Fruit fly (Drosophila melanogaster): ENCODE measurements around the gene bbg.

bbg gene

dm6 chr3L:14448321-14449043, 87.6 kb downstream of the bbg start:
- no peak for TF ChIP-seq Myc (optimal IDR thresholded peaks at IDR 0.05)
- no peak for TF ChIP-seq h (optimal IDR thresholded peaks at IDR 0.05)
- no peak for TF ChIP-seq insv (optimal IDR thresholded peaks at IDR 0.05)
- TF ChIP-seq Sin3A (optimal IDR thresholded peaks at IDR 0.05) = no peak
- no peak for TF ChIP-seq ttk (optimal IDR thresholded peaks at IDR 0.05)
- no peak for TF ChIP-seq psq (optimal IDR thresholded peaks at IDR 0.05)

DNA sequence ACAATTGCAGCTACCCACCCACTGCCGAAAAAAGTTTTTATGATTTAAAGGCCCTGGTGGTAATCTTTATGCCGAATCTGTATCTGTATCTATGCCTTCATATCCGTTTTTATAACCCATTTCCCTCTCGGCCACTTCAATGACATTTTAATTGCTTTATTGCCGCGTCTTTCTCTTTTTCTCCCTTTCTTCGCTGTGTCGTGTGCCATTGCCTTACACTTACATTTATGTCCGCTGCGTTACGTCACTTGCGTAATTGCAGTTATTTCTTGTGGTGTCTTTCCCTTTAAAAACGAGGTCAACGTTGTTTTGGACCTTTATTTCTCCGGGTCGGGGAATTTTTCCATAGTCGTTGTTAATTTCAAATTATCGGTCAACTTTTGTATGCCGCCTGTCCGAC, 88.7 kb downstream of the bbg start:
- TF ChIP-seq insv (optimal IDR thresholded peaks at IDR 0.05) = no peak
- TF ChIP-seq Myc (optimal IDR thresholded peaks at IDR 0.05) = no peak
- TF ChIP-seq Sin3A (optimal IDR thresholded peaks at IDR 0.05) = no peak
- TF ChIP-seq psq (optimal IDR thresholded peaks at IDR 0.05) = no peak
- no peak for TF ChIP-seq h (optimal IDR thresholded peaks at IDR 0.05)
- TF ChIP-seq ttk (optimal IDR thresholded peaks at IDR 0.05) = no peak

DNA sequence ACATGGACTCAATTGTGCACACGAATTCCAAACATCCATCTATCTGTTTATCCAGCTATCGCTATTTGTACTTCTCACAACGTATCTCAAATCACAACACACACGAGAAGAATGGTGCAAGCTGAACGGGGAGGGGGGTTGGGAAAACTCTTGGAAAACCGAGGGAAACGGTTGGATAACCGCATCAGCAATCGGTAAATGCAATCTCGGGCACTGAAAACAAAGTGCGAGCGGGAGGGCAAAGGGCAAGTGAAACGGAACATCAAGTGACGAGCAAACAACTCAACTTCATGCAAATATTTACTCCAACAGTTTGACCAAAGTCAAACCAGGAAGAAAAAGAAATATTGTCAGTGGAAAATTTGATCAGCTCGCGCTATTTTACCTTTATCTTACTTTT, 89.2 kb downstream of the bbg start:
- TF ChIP-seq insv (optimal IDR thresholded peaks at IDR 0.05) (no peak), h (optimal IDR thresholded peaks at IDR 0.05) (no peak), Myc (optimal IDR thresholded peaks at IDR 0.05) (no peak), ttk (optimal IDR thresholded peaks at IDR 0.05) (no peak), Sin3A (optimal IDR thresholded peaks at IDR 0.05) (no peak), psq (optimal IDR thresholded peaks at IDR 0.05) (no peak)

DNA sequence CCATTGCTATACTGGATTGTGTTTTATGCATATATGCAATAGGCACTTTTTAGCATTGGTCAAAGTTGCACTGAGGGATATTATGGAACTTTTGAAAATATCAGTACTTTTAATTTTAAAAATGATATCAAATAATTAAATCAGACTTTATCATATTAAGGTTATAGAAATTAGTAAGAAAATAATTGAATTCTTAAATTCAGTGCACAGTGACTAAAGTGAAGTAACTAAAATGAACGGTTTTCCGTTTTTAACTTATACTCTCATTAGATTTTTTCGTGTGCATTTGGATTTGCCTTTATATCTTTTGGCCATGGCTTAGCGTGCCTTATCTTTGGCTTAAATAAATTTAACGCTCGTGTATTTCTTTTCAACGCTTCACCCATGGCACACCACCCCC, 95.5 kb downstream of the bbg start:
- TF ChIP-seq ttk (optimal IDR thresholded peaks at IDR 0.05) (no peak), psq (optimal IDR thresholded peaks at IDR 0.05) (no peak), insv (optimal IDR thresholded peaks at IDR 0.05) (no peak), Sin3A (optimal IDR thresholded peaks at IDR 0.05) (no peak), h (optimal IDR thresholded peaks at IDR 0.05) (no peak), Myc (optimal IDR thresholded peaks at IDR 0.05) (no peak)

DNA sequence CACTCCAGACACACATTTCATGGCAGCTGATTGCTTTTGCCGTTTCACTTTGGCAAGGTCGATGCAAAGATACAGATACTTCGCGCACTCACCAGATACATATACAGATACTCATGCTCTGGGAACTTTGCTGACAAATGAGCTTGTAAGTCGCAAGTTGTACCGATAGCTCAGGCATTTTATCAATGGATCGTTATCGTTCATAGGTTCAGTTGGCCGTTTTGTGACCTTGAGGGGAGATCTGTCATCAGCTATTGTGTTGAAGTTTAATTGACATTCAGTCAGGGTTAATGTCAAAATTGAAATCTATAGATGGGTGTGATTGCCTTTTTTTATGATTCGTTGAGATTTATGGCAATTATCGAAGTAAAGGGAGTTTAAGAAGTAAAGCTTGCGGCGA, 103.8 kb downstream of the bbg start:
- TF ChIP-seq ttk (optimal IDR thresholded peaks at IDR 0.05) = no peak
- TF ChIP-seq insv (optimal IDR thresholded peaks at IDR 0.05) = no peak
- TF ChIP-seq Myc (optimal IDR thresholded peaks at IDR 0.05) = no peak
- no peak for TF ChIP-seq h (optimal IDR thresholded peaks at IDR 0.05)
- no peak for TF ChIP-seq psq (optimal IDR thresholded peaks at IDR 0.05)
- TF ChIP-seq Sin3A (optimal IDR thresholded peaks at IDR 0.05) = no peak

DNA sequence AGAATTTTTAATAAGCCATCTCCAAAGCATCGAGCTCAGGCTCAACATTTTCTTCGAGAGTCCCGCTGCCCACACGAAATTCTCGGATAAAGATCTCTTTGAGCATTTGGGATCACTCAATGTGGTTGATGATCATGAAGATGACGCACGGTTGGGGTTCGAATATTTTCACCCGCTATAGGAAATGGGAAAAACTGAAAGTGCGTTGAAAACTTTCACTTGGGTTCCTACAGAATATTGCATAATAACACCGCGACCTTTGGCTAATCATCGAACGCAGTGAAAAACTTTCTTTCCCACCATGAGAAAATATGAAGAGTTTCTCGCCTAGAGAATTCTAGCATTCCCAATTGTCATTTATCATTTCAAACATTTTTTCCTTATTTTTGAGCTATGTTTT, 107.1 kb downstream of the bbg start:
- TF ChIP-seq Sin3A (optimal IDR thresholded peaks at IDR 0.05) (no peak), psq (optimal IDR thresholded peaks at IDR 0.05) (no peak), Myc (optimal IDR thresholded peaks at IDR 0.05) (no peak), h (optimal IDR thresholded peaks at IDR 0.05) (no peak), insv (optimal IDR thresholded peaks at IDR 0.05) (no peak), ttk (optimal IDR thresholded peaks at IDR 0.05) (no peak)

DNA sequence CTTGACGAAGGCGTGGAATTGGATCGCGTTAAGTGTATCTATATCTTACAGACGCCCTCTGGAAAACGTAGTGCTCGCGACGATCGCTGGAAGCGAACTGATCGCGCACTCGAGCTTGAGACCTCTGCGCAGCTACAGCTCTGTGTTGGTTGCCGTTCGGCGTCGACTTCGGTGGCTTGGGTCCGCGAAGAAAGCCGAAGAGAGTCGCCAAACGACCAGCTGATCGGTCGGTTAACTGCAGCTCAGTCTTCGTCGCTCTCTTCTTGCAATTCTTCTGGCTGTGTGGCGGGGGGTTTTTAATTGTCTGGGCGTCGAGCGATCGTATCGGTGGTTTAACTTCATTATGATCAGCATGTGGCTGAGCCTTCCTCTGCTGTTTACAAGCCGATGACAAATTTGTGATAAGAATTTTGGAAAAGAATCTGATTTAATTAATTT, 108.8 kb downstream of the bbg start:
- TF ChIP-seq psq (optimal IDR thresholded peaks at IDR 0.05) (no peak), h (optimal IDR thresholded peaks at IDR 0.05) (no peak), ttk (optimal IDR thresholded peaks at IDR 0.05) (no peak), Sin3A (optimal IDR thresholded peaks at IDR 0.05) (no peak), insv (optimal IDR thresholded peaks at IDR 0.05) (no peak), Myc (optimal IDR thresholded peaks at IDR 0.05) (no peak)

dm6 chr3L:14425076-14425475, 111.0 kb downstream of the bbg start:
- TF ChIP-seq ttk (optimal IDR thresholded peaks at IDR 0.05) (no peak), Myc (optimal IDR thresholded peaks at IDR 0.05) (no peak), Sin3A (optimal IDR thresholded peaks at IDR 0.05) (no peak), h (optimal IDR thresholded peaks at IDR 0.05) (no peak), insv (optimal IDR thresholded peaks at IDR 0.05) (no peak), psq (optimal IDR thresholded peaks at IDR 0.05) (no peak)

DNA sequence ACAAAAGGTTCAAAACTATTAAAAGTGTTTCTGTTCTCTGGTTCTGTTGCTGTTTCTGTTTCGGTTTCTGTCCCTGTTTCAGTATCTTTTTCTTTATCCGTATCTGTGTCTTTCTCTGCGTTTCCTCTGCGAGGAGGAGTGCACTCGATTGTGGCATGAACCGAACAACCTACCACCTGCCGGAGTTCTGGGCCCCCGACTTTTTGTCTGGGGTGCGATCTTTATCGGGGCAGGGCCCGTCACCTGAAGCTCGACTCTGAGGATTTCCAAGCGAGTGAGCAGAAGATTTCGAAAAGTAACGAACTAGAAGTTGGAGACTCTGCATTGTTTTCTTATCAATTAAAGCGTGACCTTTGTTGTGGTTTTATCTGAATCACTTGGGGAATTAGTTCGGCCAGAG, 112.4 kb downstream of the bbg start:
- TF ChIP-seq h (optimal IDR thresholded peaks at IDR 0.05) = no peak
- TF ChIP-seq insv (optimal IDR thresholded peaks at IDR 0.05) = no peak
- no peak for TF ChIP-seq Myc (optimal IDR thresholded peaks at IDR 0.05)
- no peak for TF ChIP-seq Sin3A (optimal IDR thresholded peaks at IDR 0.05)
- no peak for TF ChIP-seq ttk (optimal IDR thresholded peaks at IDR 0.05)
- TF ChIP-seq psq (optimal IDR thresholded peaks at IDR 0.05) = no peak

DNA sequence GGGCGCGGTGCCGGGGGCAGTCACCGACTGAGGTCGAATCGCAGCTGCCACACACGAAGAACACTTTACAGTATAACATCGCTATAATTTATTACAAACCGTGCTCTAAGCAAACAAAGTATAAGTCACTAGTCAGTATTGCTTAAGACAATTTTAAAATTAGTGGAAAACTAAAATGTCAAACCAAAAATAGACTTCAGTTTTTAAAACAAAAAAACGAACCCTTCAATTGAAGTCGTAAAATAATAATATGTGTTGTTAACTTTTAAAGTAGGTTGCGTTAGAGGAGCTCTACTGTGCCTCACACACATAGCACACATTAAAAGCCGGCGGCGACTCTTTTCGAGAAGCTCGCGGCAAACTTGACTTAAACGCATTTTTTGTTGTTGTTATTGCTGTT, 113.9 kb downstream of the bbg start:
- TF ChIP-seq ttk (optimal IDR thresholded peaks at IDR 0.05) = no peak
- no peak for TF ChIP-seq psq (optimal IDR thresholded peaks at IDR 0.05)
- no peak for TF ChIP-seq h (optimal IDR thresholded peaks at IDR 0.05)
- TF ChIP-seq Myc (optimal IDR thresholded peaks at IDR 0.05) = no peak

- no peak for TF ChIP-seq Sin3A (optimal IDR thresholded peaks at IDR 0.05)
- TF ChIP-seq h (optimal IDR thresholded peaks at IDR 0.05) = no peak
- no peak for TF ChIP-seq ttk (optimal IDR thresholded peaks at IDR 0.05)
- TF ChIP-seq Myc (optimal IDR thresholded peaks at IDR 0.05) = no peak
- TF ChIP-seq psq (optimal IDR thresholded peaks at IDR 0.05) = no peak
- TF ChIP-seq insv (optimal IDR thresholded peaks at IDR 0.05) = no peak
Observed at dm6 chr3L:14420021-14420420, 116.1 kb downstream of the bbg start.

DNA sequence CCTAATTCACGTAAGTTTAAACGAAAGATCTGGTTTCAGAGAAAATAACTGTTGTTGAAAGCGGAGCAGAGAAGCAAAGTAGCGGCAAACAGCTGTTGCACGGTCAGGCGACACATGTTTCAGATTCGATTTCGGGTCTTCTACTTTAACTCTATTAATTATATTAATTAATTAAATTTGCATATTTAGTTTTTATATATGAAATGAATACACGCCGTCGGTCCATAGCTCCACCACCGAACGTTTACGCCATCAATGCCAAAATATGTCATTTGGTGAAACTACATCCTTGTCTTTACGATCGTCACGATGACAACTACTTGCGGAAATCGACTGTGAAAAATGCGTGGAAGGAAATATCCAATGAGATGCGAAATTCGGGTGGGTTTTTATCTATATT, 125.2 kb downstream of the bbg start:
- TF ChIP-seq ttk (optimal IDR thresholded peaks at IDR 0.05) (no peak), insv (optimal IDR thresholded peaks at IDR 0.05) (no peak), Myc (optimal IDR thresholded peaks at IDR 0.05) (no peak), psq (optimal IDR thresholded peaks at IDR 0.05) (no peak), h (optimal IDR thresholded peaks at IDR 0.05) (no peak), Sin3A (optimal IDR thresholded peaks at IDR 0.05) (no peak)

DNA sequence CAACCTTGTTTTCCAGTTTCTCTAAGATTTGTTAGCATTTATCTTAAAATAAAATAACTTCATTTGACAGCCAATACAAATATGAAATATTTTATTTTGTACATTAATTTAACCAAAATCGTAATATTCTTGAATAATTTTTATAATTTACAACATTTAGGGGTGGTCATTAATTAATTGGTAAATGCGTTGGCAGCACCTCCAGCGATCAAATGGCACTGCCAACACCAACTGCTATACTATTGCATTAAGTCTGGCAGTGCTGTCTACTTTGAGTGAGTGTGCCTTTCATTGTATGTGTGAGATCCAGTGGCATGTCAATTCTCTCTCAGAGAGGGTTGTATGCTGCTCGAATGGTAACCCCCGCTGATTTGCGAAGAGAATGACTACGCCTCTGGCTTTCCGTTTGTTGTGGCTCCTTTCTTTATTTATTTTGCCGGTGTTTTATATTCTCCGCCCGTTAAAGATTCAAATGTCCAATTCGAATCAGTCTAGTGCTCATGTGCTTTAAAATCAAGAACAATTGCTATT, 125.9 kb downstream of the bbg start, which contains the start of gene CG3919:
Gene CG3919 (plus strand): TSS at position 481 of the 531 bp plus-strand sequence.
- no peak for TF ChIP-seq h (optimal IDR thresholded peaks at IDR 0.05)
- TF ChIP-seq insv (optimal IDR thresholded peaks at IDR 0.05) = no peak
- TF ChIP-seq Myc (optimal IDR thresholded peaks at IDR 0.05) = no peak
- no peak for TF ChIP-seq psq (optimal IDR thresholded peaks at IDR 0.05)
- no peak for TF ChIP-seq ttk (optimal IDR thresholded peaks at IDR 0.05)
- no peak for TF ChIP-seq Sin3A (optimal IDR thresholded peaks at IDR 0.05)

All from Kc167 (cell line).